Worm (Caenorhabditis elegans) whole organism, mixed stage, embryonic: ENCODE measurements around the gene F38B6.6.

ENCODE experiments used
- M03D4.4 ChIP-seq: sonication (generic microtip); optimal IDR thresholded peaks from 2 replicates; lab custom pipeline; 2017; ENCODE audit warnings: mild to moderate bottlenecking, missing genetic modification characterization, missing compliant biosample characterization
- blmp-1 ChIP-seq: fragments of 150-350 bp; optimal IDR thresholded peaks from 2 replicates; lab custom pipeline; 2014; ENCODE audit warnings: missing biosample characterization, missing genetic modification characterization
- cnd-1 ChIP-seq: fragments of 200-800 bp; sonication (Bioruptor generic); optimal IDR thresholded peaks from 2 replicates; lab custom pipeline; 2018; ENCODE audit warnings: mild to moderate bottlenecking, missing genetic modification characterization, missing compliant biosample characterization
- elt-1 ChIP-seq: sonication (generic microtip); optimal IDR thresholded peaks from 2 replicates; lab custom pipeline; 2017; ENCODE audit warnings: missing genetic modification characterization, mild to moderate bottlenecking, missing compliant biosample characterization, antibody characterized with exemption, moderate library complexity, borderline replicate concordance; ENCODE audit not compliant: insufficient read depth
- elt-3 ChIP-seq: fragments of 150-350 bp; optimal IDR thresholded peaks from 2 replicates; lab custom pipeline; 2014; ENCODE audit warnings: missing biosample characterization, missing genetic modification characterization
- lsy-2 ChIP-seq: fragments of 150-350 bp; optimal IDR thresholded peaks from 2 replicates; lab custom pipeline; 2014; ENCODE audit warnings: missing biosample characterization, missing genetic modification characterization
- nhr-2 ChIP-seq: fragments of 150-350 bp; optimal IDR thresholded peaks from 2 replicates; lab custom pipeline; 2014; ENCODE audit warnings: missing biosample characterization, missing genetic modification characterization
- nhr-28 ChIP-seq: fragments of 150-350 bp; optimal IDR thresholded peaks from 2 replicates; lab custom pipeline; 2014; ENCODE audit warnings: missing biosample characterization, missing genetic modification characterization
- snpc-4 ChIP-seq: fragments of 150-350 bp; optimal IDR thresholded peaks from 2 replicates; lab custom pipeline; 2014; ENCODE audit warnings: missing biosample characterization, missing genetic modification characterization
- unc-39 ChIP-seq: fragments of 150-350 bp; optimal IDR thresholded peaks from 2 replicates; lab custom pipeline; 2014; ENCODE audit warnings: missing biosample characterization, missing genetic modification characterization
- zip-8 ChIP-seq: fragments of 150-350 bp; optimal IDR thresholded peaks from 2 replicates; lab custom pipeline; 2014; ENCODE audit warnings: missing biosample characterization, missing genetic modification characterization
- ztf-11 ChIP-seq: fragments of 150-350 bp; optimal IDR thresholded peaks from 2 replicates; lab custom pipeline; 2014; ENCODE audit warnings: missing biosample characterization, missing genetic modification characterization

- TF ChIP-seq blmp-1 (tag; lab: Kevin White, UChicago) (no peak), cnd-1 (no peak), M03D4.4 (no peak), lsy-2 (no peak), elt-1 (tag; lab: Kevin White, UChicago) (no peak), ztf-11 (no peak), unc-39 (tag; lab: Kevin White, UChicago) (no peak), nhr-28 (tag; lab: Kevin White, UChicago) (no peak), elt-3 (tag; lab: Kevin White, UChicago) (no peak), snpc-4 (tag; lab: Kevin White, UChicago) (no peak), nhr-2 (no peak), zip-8 (no peak)
Measured at ce11 chrX:6642798-6643197, 47.1 kb downstream of the F38B6.6 start.
